Worm (Caenorhabditis elegans): Measurements from ENCODE around the gene gpa-9.
A peak's percentile ranks its signal among the peaks of the same experiment; 100 is the strongest.

The gpa-9 gene

ce11 chrV:12649636-12650035, 523 bp upstream of the gpa-9 start, which contains the start of gene lin-25 (continued):
- no peak for TF ChIP-seq ceh-32 (tag; optimal IDR thresholded peaks at IDR 0.05; ENCODE audit: poor library complexity)
- TF ChIP-seq nhr-237 (tag; optimal IDR thresholded peaks at IDR 0.05) = no peak
- TF ChIP-seq nhr-48 (tag; optimal IDR thresholded peaks at IDR 0.05) = no peak

ce11 chrV:12644500-12644899, 4.6 kb downstream of the gpa-9 start, which contains the start of gene F56H9.8:
F56H9.8 (plus strand) TSS chrV:12644800.
- no peak for TF ChIP-seq lim-7 (GFP tag; IDR thresholded peaks at IDR 0.05)
- TF ChIP-seq jun-1 (tag; optimal IDR thresholded peaks at IDR 0.05) = no peak
- no peak for TF ChIP-seq zip-11 (GFP tag; IDR thresholded peaks at IDR 0.05)
- TF ChIP-seq dpl-1 (GFP tag; optimal IDR thresholded peaks at IDR 0.05) = no peak
- TF ChIP-seq hlh-11 (tag; optimal IDR thresholded peaks at IDR 0.05) = no peak
- TF ChIP-seq nhr-102 (tag; optimal IDR thresholded peaks at IDR 0.05) = no peak

- TF ChIP-seq nhr-41 (GFP tag; IDR thresholded peaks at IDR 0.05) (no peak), saeg-2 (GFP tag; IDR thresholded peaks at IDR 0.05) (no peak), hmg-1.1 (GFP tag; IDR thresholded peaks at IDR 0.05) (no peak), nhr-10 (tag; optimal IDR thresholded peaks at IDR 0.05) (no peak), dve-1 (tag; optimal IDR thresholded peaks at IDR 0.05; ENCODE audit: insufficient read depth) (no peak), Y75B8A.6 (GFP tag; IDR thresholded peaks at IDR 0.05) (no peak)
Measured at ce11 chrV:12640384-12640783, 8.7 kb downstream of the gpa-9 start, which contains the start of gene gpa-8. gpa-8 (minus strand) TSS chrV:12640484.

ce11 chrV:12637764-12638502, 11.2 kb downstream of the gpa-9 start:
- TF ChIP-seq nhr-6 (tag; optimal IDR thresholded peaks at IDR 0.05) (peak; percentile 71), aha-1 (tag) (peak; percentile 65), nhr-28 (tag; optimal IDR thresholded peaks at IDR 0.05) (peak; percentile 30), nhr-48 (tag; optimal IDR thresholded peaks at IDR 0.05) (no peak), daf-16 (GFP tag; optimal IDR thresholded peaks at IDR 0.05) (peak in 1 of 2 experiments; percentile 61), daf-16 (tag; optimal IDR thresholded peaks at IDR 0.05) (peak; percentile 91), dmd-6 (GFP tag; IDR thresholded peaks at IDR 0.05) (peak; percentile 50), daf-8 (GFP tag; IDR thresholded peaks at IDR 0.05) (no peak), php-3 (GFP tag; IDR thresholded peaks at IDR 0.05) (peak; percentile 56; the same call in 1 of the 2 replicates), mxl-3 (GFP tag; optimal IDR thresholded peaks at IDR 0.05) (peak; percentile 32), madf-5 (GFP tag; IDR thresholded peaks at IDR 0.05) (no peak), hlh-30 (tag; optimal IDR thresholded peaks at IDR 0.05; ENCODE audit: insufficient read depth) (peak; percentile 70), gei-8 (GFP tag; optimal IDR thresholded peaks at IDR 0.05) (no peak), ZK546.5 (tag; optimal IDR thresholded peaks at IDR 0.05) (no peak), pqm-1 (tag; optimal IDR thresholded peaks at IDR 0.05) (peak; percentile 83), rbr-2 (tag; optimal IDR thresholded peaks at IDR 0.05) (no peak), dve-1 (tag; optimal IDR thresholded peaks at IDR 0.05; ENCODE audit: insufficient read depth) (peak; percentile 35), mdl-1 (tag; optimal IDR thresholded peaks at IDR 0.05) (peak in 1 of 2 experiments; percentile 65), lin-29 (GFP tag; IDR thresholded peaks at IDR 0.05) (no peak), tra-1 (GFP tag; IDR thresholded peaks at IDR 0.05) (0 out of 2 replicates have a peak, but pooled peaks have one; percentile 50), unc-62 (GFP tag; optimal IDR thresholded peaks at IDR 0.05 in 1 of 2) (peak in 1 of 2 experiments; percentile 7), unc-62 (tag; optimal IDR thresholded peaks at IDR 0.05) (no peak), F49E8.2 (tag; optimal IDR thresholded peaks at IDR 0.05; ENCODE audit: borderline replicate concordance) (no peak), zip-2 (tag; optimal IDR thresholded peaks at IDR 0.05) (no peak), hlh-11 (tag; optimal IDR thresholded peaks at IDR 0.05) (peak; percentile 74), mxl-2 (GFP tag; conservative IDR thresholded peaks at IDR 0.05) (0 out of 2 replicates have a peak, but pooled peaks have one; percentile 38)

Data from whole organism, L4 larva.